Fruit fly (Drosophila melanogaster): ENCODE results near the gene RpL13A.

RpL13A gene

dm6 chr3R:5636519-5637430, 12.5 kb downstream of the RpL13A start, which contains the start of the genes CG31548 and CG12170 (continued):
- TF ChIP-seq Dfd (GFP tag; optimal IDR thresholded peaks at IDR 0.05) (no peak), CoRest (tag; optimal IDR thresholded peaks at IDR 0.05) (peak; percentile 47), tin (GFP tag; optimal IDR thresholded peaks at IDR 0.05) (peak; percentile 29), CG17829 (tag; optimal IDR thresholded peaks at IDR 0.05) (peak; percentile 62), ttk (GFP tag; IDR thresholded peaks at IDR 0.05) (0 out of 2 replicates have a peak, but pooled peaks have one; percentile 15), E2f1 (GFP tag; IDR thresholded peaks at IDR 0.05) (peak; percentile 39; the same call in 1 of the 2 replicates), CG8944 (GFP tag; optimal IDR thresholded peaks at IDR 0.05) (no peak), CG10431 (GFP tag; optimal IDR thresholded peaks at IDR 0.05) (peak; percentile 92), cg (GFP tag; optimal IDR thresholded peaks at IDR 0.05) (no peak), cwo (GFP tag; optimal IDR thresholded peaks at IDR 0.05) (no peak), ewg (GFP tag; optimal IDR thresholded peaks at IDR 0.05) (peak; percentile 32), salm (tag; optimal IDR thresholded peaks at IDR 0.05) (no peak), HLH4C (GFP tag; IDR thresholded peaks at IDR 0.05; ENCODE audit: partially characterized antibody) (no peak), Med (GFP tag) (peak; percentile 83), CG10565 (GFP tag; optimal IDR thresholded peaks at IDR 0.05) (no peak), Fer3 (tag; optimal IDR thresholded peaks at IDR 0.05) (peak; percentile 45), Spps (tag; optimal IDR thresholded peaks at IDR 0.05) (peak; percentile 27), slbo (GFP tag; IDR thresholded peaks at IDR 0.05) (peak; percentile 24; the same call in 1 of the 2 replicates), Hsf (GFP tag; optimal IDR thresholded peaks at IDR 0.05) (peak; percentile 27), CG14050 (GFP tag; IDR thresholded peaks at IDR 0.05) (no peak), CG7928 (GFP tag; optimal IDR thresholded peaks at IDR 0.05) (no peak), Oli (tag; optimal IDR thresholded peaks at IDR 0.05) (peak; percentile 15), CG5953 (GFP tag; IDR thresholded peaks at IDR 0.05) (peak; percentile 36; the same call in 1 of the 2 replicates), YL-1 (GFP tag; optimal IDR thresholded peaks at IDR 0.05) (peak; percentile 15), Xbp1 (GFP tag; optimal IDR thresholded peaks at IDR 0.05) (peak; percentile 72), prd (optimal IDR thresholded peaks at IDR 0.05) (no peak), prd (GFP tag; IDR thresholded peaks at IDR 0.05) (peak; percentile 42; the same call in 1 of the 3 replicates), Awh (GFP tag; IDR thresholded peaks at IDR 0.05) (no peak), Dbx (GFP tag; IDR thresholded peaks at IDR 0.05) (no peak), H15 (GFP tag; IDR thresholded peaks at IDR 0.05) (no peak), CG31224 (GFP tag; IDR thresholded peaks at IDR 0.05) (no peak), Max (GFP tag; optimal IDR thresholded peaks at IDR 0.05) (no peak), CG3281 (GFP tag; optimal IDR thresholded peaks at IDR 0.05) (peak; percentile 40), B-H1 (GFP tag; IDR thresholded peaks at IDR 0.05) (0 out of 3 replicates have a peak, but pooled peaks have one; percentile 15), pan (optimal IDR thresholded peaks at IDR 0.05) (no peak), pan (GFP tag; optimal IDR thresholded peaks at IDR 0.05 in 1 of 2, IDR thresholded peaks at IDR 0.05 in 1 of 2) (peak in 1 of 2 experiments; percentile 48), CG12942 (GFP tag; optimal IDR thresholded peaks at IDR 0.05) (peak; percentile 54), CG9437 (GFP tag; optimal IDR thresholded peaks at IDR 0.05) (peak; percentile 95), CG8089 (GFP tag; optimal IDR thresholded peaks at IDR 0.05) (peak; percentile 14), Side (GFP tag; optimal IDR thresholded peaks at IDR 0.05) (peak; percentile 17), bab2 (GFP tag; optimal IDR thresholded peaks at IDR 0.05) (peak; percentile 5), Ada2b (GFP tag; IDR thresholded peaks at IDR 0.05) (0 out of 2 replicates have a peak, but pooled peaks have one; percentile 26), MBD-R2 (GFP tag; IDR thresholded peaks at IDR 0.05) (peak; percentile 53), D19A (tag; optimal IDR thresholded peaks at IDR 0.05) (peak; percentile 53), Six4 (GFP tag; optimal IDR thresholded peaks at IDR 0.05) (peak; percentile 64), sug (tag; optimal IDR thresholded peaks at IDR 0.05) (no peak), Atf3 (GFP tag; optimal IDR thresholded peaks at IDR 0.05) (no peak), CG10654 (GFP tag; optimal IDR thresholded peaks at IDR 0.05) (peak; percentile 30), CG10366 (GFP tag; IDR thresholded peaks at IDR 0.05) (peak; percentile 40), CG12104 (GFP tag; optimal IDR thresholded peaks at IDR 0.05) (no peak)

All from whole organism, embryonic.